Fruit fly (Drosophila melanogaster): ENCODE data around the gene CG16758.

Gene CG16758

dm6 chr3L:2490752-2491151 lies 12.7 kb downstream of the CG16758 start:
- peak; percentile 6 for TF ChIP-seq Sp1 (GFP tag; optimal IDR thresholded peaks at IDR 0.05)
- no peak for TF ChIP-seq sage (GFP tag; optimal IDR thresholded peaks at IDR 0.05)
- peak; percentile 31 for TF ChIP-seq CG9705 (GFP tag; optimal IDR thresholded peaks at IDR 0.05)
- TF ChIP-seq h (GFP tag; optimal IDR thresholded peaks at IDR 0.05), result peak; percentile 29
- no peak for TF ChIP-seq psq (GFP tag; optimal IDR thresholded peaks at IDR 0.05)

DNA sequence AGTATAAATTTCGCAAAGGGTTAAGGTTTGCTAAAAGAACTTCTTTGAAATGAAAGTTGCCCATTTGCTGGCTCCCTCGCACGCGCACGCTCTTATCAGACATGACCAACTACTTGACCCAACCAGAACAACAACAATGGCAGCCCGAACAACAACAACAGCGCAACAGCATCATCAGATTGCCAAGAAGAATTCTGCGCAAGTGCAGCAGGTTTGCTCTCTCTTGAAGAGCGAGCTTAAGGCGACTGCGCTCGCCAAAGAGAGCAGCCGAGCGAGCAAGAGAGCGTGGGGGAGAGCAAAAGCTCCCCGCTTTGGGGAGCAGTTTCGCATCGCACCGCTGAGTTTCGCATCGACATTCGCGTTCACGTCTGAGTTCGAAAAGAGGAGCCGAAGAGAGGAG lies 13.6 kb downstream of the CG16758 start:
- TF ChIP-seq sv (GFP tag; optimal IDR thresholded peaks at IDR 0.05) (no peak), Mio (GFP tag; optimal IDR thresholded peaks at IDR 0.05) (no peak), dmrt93B (GFP tag; optimal IDR thresholded peaks at IDR 0.05) (no peak), Rel (GFP tag; optimal IDR thresholded peaks at IDR 0.05) (no peak), Rel (tag; optimal IDR thresholded peaks at IDR 0.05) (no peak), CG9705 (GFP tag; optimal IDR thresholded peaks at IDR 0.05) (no peak), Hr83 (GFP tag; optimal IDR thresholded peaks at IDR 0.05; ENCODE audit: poor library complexity, severe bottlenecking) (peak; percentile 30), Hr78 (GFP tag; optimal IDR thresholded peaks at IDR 0.05) (no peak), foxo (GFP tag; optimal IDR thresholded peaks at IDR 0.05) (peak; percentile 17 to 58), dl (GFP tag; optimal IDR thresholded peaks at IDR 0.05; ENCODE audit: insufficient read depth in 1 of 2, partially characterized antibody in 2 of 2) (peak; percentile 93 to 96), Dif (GFP tag; optimal IDR thresholded peaks at IDR 0.05; ENCODE audit: partially characterized antibody) (peak; percentile 98), Vsx2 (GFP tag; optimal IDR thresholded peaks at IDR 0.05; ENCODE audit: partially characterized antibody) (peak; percentile 95), br (GFP tag; optimal IDR thresholded peaks at IDR 0.05) (no peak), sage (GFP tag; optimal IDR thresholded peaks at IDR 0.05) (peak; percentile 79), CrebA (GFP tag; optimal IDR thresholded peaks at IDR 0.05; ENCODE audit: borderline replicate concordance) (peak; percentile 13), tai (GFP tag; optimal IDR thresholded peaks at IDR 0.05) (no peak)

dm6 chr3L:2489438-2489837 lies 14.0 kb downstream of the CG16758 start:
- TF ChIP-seq Hr83 (GFP tag; optimal IDR thresholded peaks at IDR 0.05; ENCODE audit: poor library complexity, severe bottlenecking), result peak; percentile 72
- peak; percentile 41 for TF ChIP-seq Hnf4 (GFP tag; optimal IDR thresholded peaks at IDR 0.05)
- TF ChIP-seq Mio (GFP tag; optimal IDR thresholded peaks at IDR 0.05), result no peak
- no peak for TF ChIP-seq dsf (GFP tag; optimal IDR thresholded peaks at IDR 0.05; ENCODE audit: borderline replicate concordance)
- no peak for TF ChIP-seq usp (GFP tag; optimal IDR thresholded peaks at IDR 0.05)
- peak; percentile 7 for TF ChIP-seq sv (GFP tag; optimal IDR thresholded peaks at IDR 0.05)
- no peak for TF ChIP-seq br (GFP tag; optimal IDR thresholded peaks at IDR 0.05)
- TF ChIP-seq fru (GFP tag; optimal IDR thresholded peaks at IDR 0.05), result no peak
- TF ChIP-seq woc (GFP tag; optimal IDR thresholded peaks at IDR 0.05), result peak; percentile 4
- TF ChIP-seq h (GFP tag; optimal IDR thresholded peaks at IDR 0.05), result peak; percentile 61
- peak; percentile 11 for TF ChIP-seq rgr (GFP tag; optimal IDR thresholded peaks at IDR 0.05)
- TF ChIP-seq Rel (GFP tag; optimal IDR thresholded peaks at IDR 0.05), result no peak
- TF ChIP-seq Rel (tag; optimal IDR thresholded peaks at IDR 0.05), result no peak
- TF ChIP-seq foxo (GFP tag; optimal IDR thresholded peaks at IDR 0.05), result peak in 1 of 2 experiments; percentile 46
- peak; percentile 10 for TF ChIP-seq dmrt93B (GFP tag; optimal IDR thresholded peaks at IDR 0.05)
- TF ChIP-seq HLH106 (tag; optimal IDR thresholded peaks at IDR 0.05), result peak; percentile 12
- TF ChIP-seq CG9705 (GFP tag; optimal IDR thresholded peaks at IDR 0.05), result peak; percentile 27
- peak; percentile 6 for TF ChIP-seq OdsH (GFP tag; optimal IDR thresholded peaks at IDR 0.05)
- peak; percentile 16 for TF ChIP-seq CG32264 (GFP tag; optimal IDR thresholded peaks at IDR 0.05)
- TF ChIP-seq ey (GFP tag; optimal IDR thresholded peaks at IDR 0.05), result peak; percentile 14
- TF ChIP-seq Sp1 (GFP tag; optimal IDR thresholded peaks at IDR 0.05), result peak; percentile 15
- TF ChIP-seq brk (GFP tag; optimal IDR thresholded peaks at IDR 0.05), result no peak

DNA sequence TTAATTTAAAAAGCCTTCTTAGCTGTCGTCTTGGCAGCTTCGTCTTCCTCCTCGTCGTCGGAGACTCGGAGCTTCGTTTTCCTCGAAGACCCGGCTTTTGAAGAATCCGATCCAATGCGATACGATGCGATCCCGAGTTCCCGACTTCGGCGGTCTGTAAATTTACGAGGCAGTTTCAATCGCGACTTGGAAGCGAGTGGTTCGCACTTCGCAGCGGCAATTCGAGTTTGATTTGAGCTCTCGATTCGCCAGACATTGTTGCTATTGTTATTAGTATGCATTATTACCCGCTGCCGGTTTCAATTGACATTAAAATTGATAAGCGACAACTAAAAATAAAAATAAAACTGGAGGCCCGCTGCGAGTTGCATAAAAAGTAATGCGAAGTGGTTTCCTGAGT lies 14.8 kb downstream of the CG16758 start, which contains the start of gene CG1146:
CG1146 (plus strand) TSS at position 171 of the 400 bp plus-strand sequence.
- no peak for TF ChIP-seq OdsH (GFP tag; optimal IDR thresholded peaks at IDR 0.05)
- peak; percentile 27 for TF ChIP-seq Sp1 (GFP tag; optimal IDR thresholded peaks at IDR 0.05)
- TF ChIP-seq h (GFP tag; optimal IDR thresholded peaks at IDR 0.05), result peak; percentile 26
- no peak for TF ChIP-seq CrebA (GFP tag; optimal IDR thresholded peaks at IDR 0.05; ENCODE audit: borderline replicate concordance)
- no peak for TF ChIP-seq Rel (GFP tag; optimal IDR thresholded peaks at IDR 0.05)
- TF ChIP-seq Rel (tag; optimal IDR thresholded peaks at IDR 0.05), result peak; percentile 9

DNA sequence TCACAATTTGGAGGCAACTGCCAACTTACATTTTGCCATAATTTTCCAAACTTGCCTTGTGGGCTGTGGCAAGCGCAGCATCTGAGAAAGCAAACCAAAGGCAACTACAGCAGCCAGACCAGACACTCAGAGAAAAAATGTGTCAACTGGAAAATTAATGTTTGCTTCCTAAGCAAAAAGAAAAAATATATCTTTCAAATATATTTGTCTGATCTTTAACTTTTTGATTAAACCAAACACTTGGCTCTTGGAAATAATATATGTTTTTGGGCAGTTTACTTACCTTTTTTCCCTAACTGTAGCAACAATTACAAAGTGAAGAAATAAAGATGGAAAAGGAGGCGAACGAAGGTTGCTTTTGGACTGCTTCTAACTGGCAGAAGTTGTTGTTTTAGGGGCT lies 16.2 kb downstream of the CG16758 start:
- TF ChIP-seq dsf (GFP tag; optimal IDR thresholded peaks at IDR 0.05; ENCODE audit: borderline replicate concordance) (no peak), psq (GFP tag; optimal IDR thresholded peaks at IDR 0.05) (peak; percentile 6), Mio (GFP tag; optimal IDR thresholded peaks at IDR 0.05) (no peak), woc (GFP tag; optimal IDR thresholded peaks at IDR 0.05) (peak; percentile 75), Vsx2 (GFP tag; optimal IDR thresholded peaks at IDR 0.05; ENCODE audit: partially characterized antibody) (no peak), br (GFP tag; optimal IDR thresholded peaks at IDR 0.05) (peak; percentile 50), ey (GFP tag; optimal IDR thresholded peaks at IDR 0.05) (peak; percentile 46), Hnf4 (GFP tag; optimal IDR thresholded peaks at IDR 0.05) (peak; percentile 51), Rel (GFP tag; optimal IDR thresholded peaks at IDR 0.05) (peak; percentile 28), Rel (tag; optimal IDR thresholded peaks at IDR 0.05) (no peak), CrebA (GFP tag; optimal IDR thresholded peaks at IDR 0.05; ENCODE audit: borderline replicate concordance) (no peak), sv (GFP tag; optimal IDR thresholded peaks at IDR 0.05) (no peak), CG9705 (GFP tag; optimal IDR thresholded peaks at IDR 0.05) (peak; percentile 47), rgr (GFP tag; optimal IDR thresholded peaks at IDR 0.05) (peak; percentile 39), brk (GFP tag; optimal IDR thresholded peaks at IDR 0.05) (no peak), foxo (GFP tag; optimal IDR thresholded peaks at IDR 0.05) (peak in 1 of 2 experiments; percentile 84), dmrt93B (GFP tag; optimal IDR thresholded peaks at IDR 0.05) (peak; percentile 50), CG32264 (GFP tag; optimal IDR thresholded peaks at IDR 0.05) (peak; percentile 39), sage (GFP tag; optimal IDR thresholded peaks at IDR 0.05) (peak; percentile 73), pan (optimal IDR thresholded peaks at IDR 0.05) (no peak), Sp1 (GFP tag; optimal IDR thresholded peaks at IDR 0.05) (peak; percentile 45), fru (GFP tag; optimal IDR thresholded peaks at IDR 0.05) (peak; percentile 87), h (GFP tag; optimal IDR thresholded peaks at IDR 0.05) (peak; percentile 90), OdsH (GFP tag; optimal IDR thresholded peaks at IDR 0.05) (peak; percentile 52), HLH106 (tag; optimal IDR thresholded peaks at IDR 0.05) (peak; percentile 69)

Data from whole organism, wandering third instar larva.